Fruit fly (Drosophila melanogaster) whole organism: ENCODE results near the gene snky.

Experiments used
- CG8478 ChIP-seq: fragments of >200 bp; optimal IDR thresholded peaks from 2 replicates; lab custom pipeline; 2018; ENCODE audit warnings: inconsistent platforms
- Dll ChIP-seq: fragments of >200 bp; optimal IDR thresholded peaks from 2 replicates; lab custom pipeline; 2017
- EcR ChIP-seq, 2 experiments: fragments of >200 bp; optimal IDR thresholded peaks; 2 replicates each; lab custom pipeline; 2017; ENCODE audit warnings: missing biosample characterization in 2 of 2, missing genetic modification characterization in 2 of 2, missing genetic modification reagents in 2 of 2
- pan ChIP-seq: fragments of >200 bp; optimal IDR thresholded peaks from 2 replicates; lab custom pipeline; 2017
- psq ChIP-seq: fragments of >200 bp; optimal IDR thresholded peaks from 2 replicates; lab custom pipeline; 2017
- usp ChIP-seq: fragments of >200 bp; optimal IDR thresholded peaks from 2 replicates; lab custom pipeline; 2017; ENCODE audit warnings: missing biosample characterization, missing genetic modification characterization, mixed read lengths

- TF ChIP-seq psq (no peak), EcR (GFP tag; optimal IDR thresholded peaks at IDR 0.05; lab: Kevin White, UChicago) (no peak), CG8478 (lab: Kevin White, UChicago) (no peak), pan (no peak), Dll (lab: Kevin White, UChicago) (no peak), usp (no peak)
Measured at dm6 chr3L:13172949-13173348, 1.3 kb upstream of the snky start.
